Worm (Caenorhabditis elegans): ENCODE data around the gene sdc-3.

DNA sequence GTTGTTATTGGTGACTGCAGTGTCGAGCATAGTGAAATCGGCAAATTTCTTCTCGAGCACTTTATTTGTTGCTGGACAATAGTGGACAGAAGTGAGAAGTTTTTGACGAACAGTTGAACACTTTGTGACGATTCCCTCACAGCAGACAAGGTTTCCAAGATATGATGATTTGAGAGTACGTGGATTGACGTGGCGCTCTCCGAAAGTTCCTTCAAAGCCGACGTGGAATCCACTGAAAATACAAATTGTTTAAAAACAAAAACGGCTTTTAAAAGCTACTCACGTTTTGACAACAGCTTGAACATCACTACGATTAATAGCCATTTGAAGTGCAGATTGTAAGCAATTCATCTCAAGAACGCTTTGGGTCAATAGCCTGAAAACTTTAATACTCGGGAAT is 11.0 kb upstream of the sdc-3 start:
- no peak for TF ChIP-seq cog-1 (tag; optimal IDR thresholded peaks at IDR 0.05)
- TF ChIP-seq klf-2 (GFP tag; conservative IDR thresholded peaks at IDR 0.05), result no peak
